Worm (Caenorhabditis elegans) whole organism, L4 larva: ENCODE data around the gene lin-15B.

Experiments
- F26F4.8 ChIP-seq: fragments of 200-800 bp; sonication (Bioruptor generic); conservative IDR thresholded peaks from 2 replicates; pipeline ENCODE4 v1.3.6; 2022; ENCODE audit warnings: missing genetic modification characterization, missing compliant biosample characterization
- R02D3.7 ChIP-seq: fragments of 150-350 bp; sonication (generic microtip); optimal IDR thresholded peaks from 3 replicates; lab custom pipeline; 2014; ENCODE audit warnings: missing biosample characterization, missing genetic modification characterization
- Y75B8A.6 ChIP-seq: fragments of 200-800 bp; sonication (Bioruptor generic); IDR thresholded peaks from 2 replicates; pipeline ENCODE4 v1.3.6; 2022; ENCODE audit warnings: missing genetic modification reagents, missing genetic modification characterization, missing compliant biosample characterization
- ZK546.5 ChIP-seq, 2 experiments: sonication (generic microtip); optimal IDR thresholded peaks; 2 replicates each; lab custom pipeline; 2017; ENCODE audit warnings: missing biosample characterization in 2 of 2, missing genetic modification characterization in 2 of 2
- cey-2 ChIP-seq: sonication (generic microtip); optimal IDR thresholded peaks from 3 replicates; lab custom pipeline; 2017; ENCODE audit warnings: missing genetic modification characterization, mild to moderate bottlenecking, missing compliant biosample characterization, antibody characterized with exemption, borderline replicate concordance; ENCODE audit not compliant: insufficient read depth
- duxl-1 ChIP-seq: sonication (generic microtip); optimal IDR thresholded peaks from 2 replicates; lab custom pipeline; 2016; ENCODE audit warnings: mild to moderate bottlenecking, missing genetic modification characterization, moderate library complexity, missing compliant biosample characterization; ENCODE audit not compliant: poor library complexity
- fkh-10 ChIP-seq: fragments of 150-350 bp; optimal IDR thresholded peaks from 2 replicates; lab custom pipeline; 2014; ENCODE audit warnings: missing biosample characterization, missing genetic modification reagents, missing genetic modification characterization
- lsy-2 ChIP-seq, 2 experiments: fragments of 150-350 bp in 1 of 2; sonication (generic microtip) in 1 of 2; optimal IDR thresholded peaks; 2 replicates each; lab custom pipeline; 2014 to 2017; ENCODE audit warnings: missing biosample characterization in 2 of 2, missing genetic modification characterization in 2 of 2
- nhr-76 ChIP-seq: fragments of 150-350 bp; optimal IDR thresholded peaks from 2 replicates; lab custom pipeline; 2014; ENCODE audit warnings: missing biosample characterization, missing genetic modification characterization

ce11 chrX:15696400-15696799 is 29.5 kb upstream of the lin-15B start, which contains the start of gene ZK662.2:
- no peak for TF ChIP-seq lsy-2 (tag; optimal IDR thresholded peaks at IDR 0.05; lab: Kevin White, UChicago)
- no peak for TF ChIP-seq ZK546.5 (tag; optimal IDR thresholded peaks at IDR 0.05; lab: Kevin White, UChicago)
- no peak for TF ChIP-seq nhr-76 (tag; lab: Kevin White, UChicago)
- TF ChIP-seq Y75B8A.6, result no peak
- TF ChIP-seq F26F4.8 (GFP tag; lab: Robert Waterston, UW), result no peak
- no peak for TF ChIP-seq cey-2 (tag; lab: Kevin White, UChicago)
- TF ChIP-seq fkh-10 (GFP tag; lab: Kevin White, UChicago), result no peak
- no peak for TF ChIP-seq R02D3.7 (tag; lab: Kevin White, UChicago)
- TF ChIP-seq duxl-1 (tag; lab: Kevin White, UChicago), result no peak
